2 worm cellular contexts compared by ENCODE assay signal in genomic region chrX:8623840-8624591, ce11.
TF ChIP-seq lines count a peak whose summit lies in the region.

No protein-coding gene starts in this region.

TF ChIP-seq in whole organism, L3 larva, 47 proteins besides CTCF, POLR2A, EP300 and RAD21 (continued from another document):
- TF ChIP-seq mdl-1 (tag; optimal IDR thresholded peaks at IDR 0.05; lab: Kevin White, UChicago) (no peak), jun-1 (tag; optimal IDR thresholded peaks at IDR 0.05; lab: Kevin White, UChicago) (no peak), sea-2 (GFP tag; optimal IDR thresholded peaks at IDR 0.05; lab: Kevin White, UChicago) (no peak), mml-1 (tag; optimal IDR thresholded peaks at IDR 0.05; lab: Kevin White, UChicago) (no peak), unc-39 (tag; optimal IDR thresholded peaks at IDR 0.05; lab: Kevin White, UChicago) (no peak), egl-5 (tag; optimal IDR thresholded peaks at IDR 0.05; lab: Kevin White, UChicago) (no peak), ztf-11 (tag; optimal IDR thresholded peaks at IDR 0.05; lab: Kevin White, UChicago) (no peak), ceh-9 (tag; optimal IDR thresholded peaks at IDR 0.05; lab: Kevin White, UChicago) (no peak), pha-4 (tag; optimal IDR thresholded peaks at IDR 0.05; lab: Kevin White, UChicago) (peak; percentile 20), tbx-2 (tag; optimal IDR thresholded peaks at IDR 0.05; lab: Kevin White, UChicago) (peak; percentile 63), nhr-43 (tag; optimal IDR thresholded peaks at IDR 0.05; lab: Kevin White, UChicago; ENCODE audit: poor library complexity, severe bottlenecking) (peak; percentile 49), nhr-67 (tag; optimal IDR thresholded peaks at IDR 0.05; lab: Kevin White, UChicago) (no peak), aly-2 (tag; optimal IDR thresholded peaks at IDR 0.05; lab: Kevin White, UChicago) (no peak), ZK546.5 (tag; optimal IDR thresholded peaks at IDR 0.05; lab: Kevin White, UChicago) (no peak), elt-2 (tag; optimal IDR thresholded peaks at IDR 0.05; lab: Kevin White, UChicago) (peak; percentile 21), nhr-76 (tag; optimal IDR thresholded peaks at IDR 0.05; lab: Kevin White, UChicago) (no peak), ceh-16 (tag; optimal IDR thresholded peaks at IDR 0.05; lab: Kevin White, UChicago) (no peak), nhr-237 (tag; optimal IDR thresholded peaks at IDR 0.05; lab: Kevin White, UChicago) (no peak), ceh-28 (tag; optimal IDR thresholded peaks at IDR 0.05; lab: Kevin White, UChicago) (peak; percentile 8), fkh-2 (tag; optimal IDR thresholded peaks at IDR 0.05; lab: Kevin White, UChicago) (no peak), pqm-1 (tag; optimal IDR thresholded peaks at IDR 0.05; lab: Kevin White, UChicago) (no peak), R02D3.7 (tag; optimal IDR thresholded peaks at IDR 0.05; lab: Kevin White, UChicago) (no peak), nhr-77 (tag; optimal IDR thresholded peaks at IDR 0.05; lab: Kevin White, UChicago) (no peak), nfya-1 (tag; optimal IDR thresholded peaks at IDR 0.05; lab: Kevin White, UChicago; ENCODE audit: insufficient read depth) (peak; percentile 40), nhr-11 (tag; optimal IDR thresholded peaks at IDR 0.05; lab: Kevin White, UChicago) (no peak), egl-27 (tag; optimal IDR thresholded peaks at IDR 0.05; lab: Kevin White, UChicago) (peak; percentile 50)

TF ChIP-seq in whole organism, young adult, 124 proteins besides CTCF, POLR2A, EP300 and RAD21 (continued from another document):
- no peak for TF ChIP-seq ets-4 (GFP tag; optimal IDR thresholded peaks at IDR 0.05; lab: Kevin White, UChicago)
- TF ChIP-seq hmg-20 (GFP tag; IDR thresholded peaks at IDR 0.05; lab: Robert Waterston, UW) = peak; percentile 9; the same call in 1 of the 2 replicates
- no peak for TF ChIP-seq aptf-2 (GFP tag; conservative IDR thresholded peaks at IDR 0.05; lab: Robert Waterston, UW)
- TF ChIP-seq akir-1 (GFP tag; optimal IDR thresholded peaks at IDR 0.05; lab: Kevin White, UChicago) = no peak
- no peak for TF ChIP-seq T26A5.8 (tag; optimal IDR thresholded peaks at IDR 0.05; lab: Kevin White, UChicago)
- no peak for TF ChIP-seq fkh-3 (tag; optimal IDR thresholded peaks at IDR 0.05; lab: Kevin White, UChicago)
- 0 out of 2 replicates have a peak, but pooled peaks have one; percentile 41 for TF ChIP-seq ztf-28 (GFP tag; IDR thresholded peaks at IDR 0.05; lab: Robert Waterston, UW)
- no peak for TF ChIP-seq F33H1.4 (GFP tag; IDR thresholded peaks at IDR 0.05; lab: Robert Waterston, UW)
- TF ChIP-seq mxl-1 (tag; optimal IDR thresholded peaks at IDR 0.05; lab: Kevin White, UChicago) = no peak
- no peak for TF ChIP-seq F55B11.4 (tag; optimal IDR thresholded peaks at IDR 0.05; lab: Kevin White, UChicago; ENCODE audit: borderline replicate concordance, insufficient read depth)
- TF ChIP-seq attf-5 (GFP tag; optimal IDR thresholded peaks at IDR 0.05; lab: Kevin White, UChicago) = peak; percentile 46
- 0 out of 2 replicates have a peak, but pooled peaks have one; percentile 15 for TF ChIP-seq ztf-25 (GFP tag; IDR thresholded peaks at IDR 0.05; lab: Robert Waterston, UW)
- no peak for TF ChIP-seq ceh-79 (tag; optimal IDR thresholded peaks at IDR 0.05; lab: Kevin White, UChicago)
- no peak for TF ChIP-seq ama-1 (optimal IDR thresholded peaks at IDR 0.05; lab: Kevin White, UChicago)
- peak in 1 of 2 experiments; percentile 74 for TF ChIP-seq ama-1 (GFP tag; optimal IDR thresholded peaks at IDR 0.05; lab: Kevin White, UChicago)
- no peak for TF ChIP-seq madf-6 (GFP tag; IDR thresholded peaks at IDR 0.05; lab: Robert Waterston, UW)
- TF ChIP-seq somi-1 (GFP tag; optimal IDR thresholded peaks at IDR 0.05; lab: Kevin White, UChicago) = peak; percentile 62
- no peak for TF ChIP-seq nhr-27 (tag; optimal IDR thresholded peaks at IDR 0.05; lab: Kevin White, UChicago)
- peak; percentile 37 for TF ChIP-seq chd-7 (tag; optimal IDR thresholded peaks at IDR 0.05; lab: Kevin White, UChicago)
- no peak; the same call in 1 of the 2 replicates for TF ChIP-seq B0336.3 (GFP tag; IDR thresholded peaks at IDR 0.05; lab: Robert Waterston, UW)
- TF ChIP-seq rpc-1 (optimal IDR thresholded peaks at IDR 0.05; lab: Kevin White, UChicago) = peak; percentile 74
- TF ChIP-seq rpc-1 (tag; optimal IDR thresholded peaks at IDR 0.05; lab: Kevin White, UChicago) = peak; percentile 91
- TF ChIP-seq aptf-3 (GFP tag; IDR thresholded peaks at IDR 0.05; lab: Robert Waterston, UW) = no peak
- TF ChIP-seq die-1 (tag; optimal IDR thresholded peaks at IDR 0.05; lab: Kevin White, UChicago) = peak; percentile 62
- TF ChIP-seq lsy-27 (tag; optimal IDR thresholded peaks at IDR 0.05; lab: Kevin White, UChicago; ENCODE audit: borderline replicate concordance, insufficient read depth) = no peak
- no peak for TF ChIP-seq ceh-91 (GFP tag; IDR thresholded peaks at IDR 0.05; lab: Robert Waterston, UW)
- peak; percentile 41 for TF ChIP-seq ZK185.1 (tag; optimal IDR thresholded peaks at IDR 0.05; lab: Kevin White, UChicago; ENCODE audit: poor library complexity, severe bottlenecking)
- no peak for TF ChIP-seq attf-6 (GFP tag; IDR thresholded peaks at IDR 0.05; lab: Robert Waterston, UW)
- TF ChIP-seq tbx-9 (tag; optimal IDR thresholded peaks at IDR 0.05; lab: Kevin White, UChicago; ENCODE audit: borderline replicate concordance) = peak; percentile 47
- TF ChIP-seq atf-7 (tag; optimal IDR thresholded peaks at IDR 0.05; lab: Kevin White, UChicago) = no peak
- 0 out of 2 replicates have a peak, but pooled peaks have one; percentile 25 for TF ChIP-seq nfya-2 (GFP tag; IDR thresholded peaks at IDR 0.05; lab: Robert Waterston, UW)
- TF ChIP-seq F39B2.1 (GFP tag; IDR thresholded peaks at IDR 0.05; lab: Robert Waterston, UW) = no peak
- peak; percentile 23 for TF ChIP-seq repo-1 (tag; optimal IDR thresholded peaks at IDR 0.05; lab: Kevin White, UChicago)
- TF ChIP-seq hrde-1 (tag; optimal IDR thresholded peaks at IDR 0.05; lab: Kevin White, UChicago; ENCODE audit: borderline replicate concordance) = no peak
- TF ChIP-seq rec-8 (tag; optimal IDR thresholded peaks at IDR 0.05; lab: Kevin White, UChicago) = peak; percentile 10 to 59
- peak; percentile 56 for TF ChIP-seq sptf-2 (GFP tag; optimal IDR thresholded peaks at IDR 0.05; lab: Kevin White, UChicago)
- peak; percentile 65 for TF ChIP-seq lin-40 (tag; optimal IDR thresholded peaks at IDR 0.05; lab: Kevin White, UChicago)
- TF ChIP-seq snpc-1.3 (tag; optimal IDR thresholded peaks at IDR 0.05; lab: Kevin White, UChicago; ENCODE audit: insufficient read depth) = no peak
- peak; percentile 73 for TF ChIP-seq mcd-1 (GFP tag; IDR thresholded peaks at IDR 0.05; lab: Robert Waterston, UW)
- TF ChIP-seq mel-28 (tag; optimal IDR thresholded peaks at IDR 0.05; lab: Kevin White, UChicago; ENCODE audit: borderline replicate concordance) = no peak
- TF ChIP-seq madf-10 (tag; optimal IDR thresholded peaks at IDR 0.05; lab: Kevin White, UChicago) = no peak
- no peak for TF ChIP-seq mes-4 (tag; optimal IDR thresholded peaks at IDR 0.05; lab: Kevin White, UChicago)
- no peak for TF ChIP-seq zim-3 (tag; optimal IDR thresholded peaks at IDR 0.05; lab: Kevin White, UChicago)
- TF ChIP-seq tlf-1 (GFP tag; optimal IDR thresholded peaks at IDR 0.05; lab: Kevin White, UChicago) = no peak
- peak; percentile 37; the same call in 1 of the 2 replicates for TF ChIP-seq Y53F4B.3 (GFP tag; IDR thresholded peaks at IDR 0.05; lab: Robert Waterston, UW)
- no peak for TF ChIP-seq nhr-179 (tag; optimal IDR thresholded peaks at IDR 0.05; lab: Kevin White, UChicago)
- TF ChIP-seq ccch-3 (GFP tag; optimal IDR thresholded peaks at IDR 0.05; lab: Kevin White, UChicago) = no peak
- TF ChIP-seq ztf-18 (tag; optimal IDR thresholded peaks at IDR 0.05; lab: Kevin White, UChicago) = peak; percentile 35
- TF ChIP-seq rcor-1 (GFP tag; IDR thresholded peaks at IDR 0.05; lab: Robert Waterston, UW) = peak; percentile 58; the same call in 1 of the 2 replicates
- no peak for TF ChIP-seq F57A8.1 (GFP tag; optimal IDR thresholded peaks at IDR 0.05; lab: Kevin White, UChicago)
- peak; percentile 88 for TF ChIP-seq lin-26 (GFP tag; IDR thresholded peaks at IDR 0.05; lab: Robert Waterston, UW)
- peak; percentile 38 for TF ChIP-seq ztf-26 (tag; optimal IDR thresholded peaks at IDR 0.05; lab: Kevin White, UChicago)
- TF ChIP-seq Y53G8AR.9 (GFP tag; conservative IDR thresholded peaks at IDR 0.05; lab: Robert Waterston, UW) = peak; percentile 68; the same call in 1 of the 2 replicates
- no peak for TF ChIP-seq Y67H2A.10 (GFP tag; conservative IDR thresholded peaks at IDR 0.05; lab: Robert Waterston, UW)
- no peak for TF ChIP-seq efl-1 (GFP tag; optimal IDR thresholded peaks at IDR 0.05; lab: Kevin White, UChicago)
- no peak for TF ChIP-seq F57C9.4 (tag; optimal IDR thresholded peaks at IDR 0.05; lab: Kevin White, UChicago)
- no peak for TF ChIP-seq bed-2 (GFP tag; IDR thresholded peaks at IDR 0.05; lab: Robert Waterston, UW)
- peak; percentile 13 for TF ChIP-seq him-1 (tag; optimal IDR thresholded peaks at IDR 0.05; lab: Kevin White, UChicago)
- no peak for TF ChIP-seq dpl-1 (GFP tag; optimal IDR thresholded peaks at IDR 0.05; lab: Kevin White, UChicago)
- TF ChIP-seq ztf-6 (GFP tag; IDR thresholded peaks at IDR 0.05; lab: Robert Waterston, UW) = no peak
- no peak for TF ChIP-seq T07F8.4 (tag; optimal IDR thresholded peaks at IDR 0.05; lab: Kevin White, UChicago)
- TF ChIP-seq hsf-1 (GFP tag; IDR thresholded peaks at IDR 0.05; lab: Robert Waterston, UW) = no peak
- TF ChIP-seq ekl-4 (GFP tag; IDR thresholded peaks at IDR 0.05; lab: Robert Waterston, UW) = 0 out of 2 replicates have a peak, but pooled peaks have one; percentile 64
- TF ChIP-seq ceh-40 (GFP tag; IDR thresholded peaks at IDR 0.05; lab: Robert Waterston, UW) = peak; percentile 79
- no peak for TF ChIP-seq F10E7.11 (tag; optimal IDR thresholded peaks at IDR 0.05; lab: Kevin White, UChicago)
- no peak for TF ChIP-seq attf-3 (GFP tag; conservative IDR thresholded peaks at IDR 0.05; lab: Robert Waterston, UW)
- peak in 1 of 3 experiments; percentile 11 for TF ChIP-seq lin-35 (GFP tag; optimal IDR thresholded peaks at IDR 0.05; lab: Kevin White, UChicago)
- TF ChIP-seq egl-18 (GFP tag; IDR thresholded peaks at IDR 0.05; lab: Robert Waterston, UW) = no peak
- TF ChIP-seq nfya-1 (tag; optimal IDR thresholded peaks at IDR 0.05; lab: Kevin White, UChicago; ENCODE audit: borderline replicate concordance, insufficient read depth) = no peak
- no peak for TF ChIP-seq C06A6.2 (GFP tag; conservative IDR thresholded peaks at IDR 0.05; lab: Robert Waterston, UW)
- peak; percentile 53; the same call in 1 of the 2 replicates for TF ChIP-seq dox-1 (GFP tag; IDR thresholded peaks at IDR 0.05; lab: Robert Waterston, UW)
- TF ChIP-seq ztf-22 (GFP tag; optimal IDR thresholded peaks at IDR 0.05; lab: Kevin White, UChicago) = no peak
- no peak for TF ChIP-seq snpc-1.1 (tag; optimal IDR thresholded peaks at IDR 0.05; lab: Kevin White, UChicago; ENCODE audit: insufficient read depth)
- TF ChIP-seq B0261.1 (tag; optimal IDR thresholded peaks at IDR 0.05; lab: Kevin White, UChicago) = peak; percentile 84
- no peak for TF ChIP-seq bed-1 (GFP tag; IDR thresholded peaks at IDR 0.05; lab: Robert Waterston, UW)
- no peak for TF ChIP-seq lsl-1 (GFP tag; optimal IDR thresholded peaks at IDR 0.05; lab: Kevin White, UChicago)
- no peak for TF ChIP-seq F49E8.2 (tag; optimal IDR thresholded peaks at IDR 0.05; lab: Kevin White, UChicago; ENCODE audit: insufficient read depth)
- TF ChIP-seq egrh-3 (GFP tag; IDR thresholded peaks at IDR 0.05; lab: Robert Waterston, UW) = no peak
